Fruit fly (Drosophila melanogaster) whole organism, embryonic: ENCODE measurements around the gene CG31249.

Source experiments
- Abd-B ChIP-seq: fragments of 200-800 bp; sonication (Bioruptor generic); optimal IDR thresholded peaks from 2 replicates; lab custom pipeline; 2018; ENCODE audit warnings: missing biosample characterization, mild to moderate bottlenecking, missing genetic modification characterization, moderate library complexity
- B-H1 ChIP-seq: fragments of 200-800 bp; sonication (Bioruptor generic); IDR thresholded peaks from 3 replicates; pipeline ENCODE4 v1.3.6; 2022; ENCODE audit warnings: missing biosample characterization, missing genetic modification characterization
- B-H2 ChIP-seq: fragments of 200-800 bp; sonication (Bioruptor generic); optimal IDR thresholded peaks from 2 replicates; lab custom pipeline; 2018; ENCODE audit warnings: missing biosample characterization, mild to moderate bottlenecking, missing genetic modification characterization
- CG10274 ChIP-seq: fragments of 200-800 bp; sonication (Bioruptor generic); optimal IDR thresholded peaks from 3 replicates; lab custom pipeline; 2017; ENCODE audit warnings: missing biosample characterization, mild to moderate bottlenecking, missing genetic modification characterization
- CG10366 ChIP-seq: fragments of 200-800 bp; sonication (Bioruptor generic); IDR thresholded peaks from 2 replicates; pipeline ENCODE4 v1.3.6; 2022; ENCODE audit warnings: missing biosample characterization, missing genetic modification characterization
- CG12659 ChIP-seq: fragments of 200-800 bp; sonication (Bioruptor generic); optimal IDR thresholded peaks from 3 replicates; lab custom pipeline; 2017; ENCODE audit warnings: mild to moderate bottlenecking, missing biosample characterization, missing genetic modification reagents, missing genetic modification characterization
- CG13424 ChIP-seq: fragments of 200-800 bp; sonication (Bioruptor generic); optimal IDR thresholded peaks from 2 replicates; lab custom pipeline; 2019; ENCODE audit warnings: missing biosample characterization, mild to moderate bottlenecking, missing genetic modification characterization, moderate library complexity
- CG14965 ChIP-seq: fragments of 200-800 bp; sonication (Bioruptor generic); optimal IDR thresholded peaks from 2 replicates; lab custom pipeline; 2016; ENCODE audit warnings: missing biosample characterization, missing genetic modification characterization, borderline replicate concordance
- CG15479 ChIP-seq: fragments of 200-800 bp; sonication (Bioruptor generic); optimal IDR thresholded peaks from 3 replicates; lab custom pipeline; 2019; ENCODE audit warnings: missing biosample characterization, mild to moderate bottlenecking, missing genetic modification characterization, moderate library complexity
- CG16779 ChIP-seq: fragments of 200-800 bp; sonication (Bioruptor generic); IDR thresholded peaks from 2 replicates; pipeline ENCODE4 v1.3.6; 2022; ENCODE audit warnings: missing biosample characterization, missing genetic modification characterization
- CG17361 ChIP-seq: fragments of 200-800 bp; sonication (Bioruptor generic); IDR thresholded peaks from 3 replicates; pipeline ENCODE4 v1.3.6; 2022; ENCODE audit warnings: missing biosample characterization, missing genetic modification characterization
- CG18619 ChIP-seq: fragments of 200-800 bp; sonication (Bioruptor generic); optimal IDR thresholded peaks from 3 replicates; lab custom pipeline; 2017; ENCODE audit warnings: missing biosample characterization, mild to moderate bottlenecking, missing genetic modification characterization
- CG2712 ChIP-seq: fragments of 200-800 bp; optimal IDR thresholded peaks from 3 replicates; lab custom pipeline; 2019; ENCODE audit warnings: missing biosample characterization, mild to moderate bottlenecking, missing genetic modification characterization, moderate library complexity
- CG2875 ChIP-seq: fragments of 200-800 bp; sonication (Bioruptor generic); optimal IDR thresholded peaks from 2 replicates; lab custom pipeline; 2017; ENCODE audit warnings: missing biosample characterization, mild to moderate bottlenecking, missing genetic modification characterization, missing genetic modification reagents
- CG3995 ChIP-seq: fragments of 200-800 bp; sonication (Bioruptor generic); optimal IDR thresholded peaks from 3 replicates; lab custom pipeline; 2016; ENCODE audit warnings: missing biosample characterization, missing genetic modification characterization
- CG42726 ChIP-seq: fragments of 200-800 bp; sonication (Bioruptor generic); IDR thresholded peaks from 2 replicates; pipeline ENCODE4 v1.3.6; 2022; ENCODE audit warnings: missing biosample characterization, missing genetic modification characterization; ENCODE audit not compliant: partially characterized antibody
- CG43689 ChIP-seq: fragments of 200-800 bp; sonication (Bioruptor generic); IDR thresholded peaks from 2 replicates; pipeline ENCODE4 v1.3.6; 2022; ENCODE audit warnings: missing biosample characterization, missing genetic modification characterization
- CG9215 ChIP-seq: fragments of 200-800 bp; sonication (Bioruptor generic); IDR thresholded peaks from 2 replicates; pipeline ENCODE4 v1.3.6; 2022; ENCODE audit warnings: missing biosample characterization, missing genetic modification characterization
- CG9876 ChIP-seq: fragments of 200-800 bp; sonication (Bioruptor generic); optimal IDR thresholded peaks from 2 replicates; lab custom pipeline; 2016; ENCODE audit warnings: missing biosample characterization, missing genetic modification characterization
- CoRest ChIP-seq: fragments of 200-800 bp; sonication (Bioruptor generic); optimal IDR thresholded peaks from 3 replicates; lab custom pipeline; 2018; ENCODE audit warnings: missing biosample characterization, mild to moderate bottlenecking, missing genetic modification characterization, moderate library complexity
- Deaf1 ChIP-seq: fragments of 200-800 bp; optimal IDR thresholded peaks from 3 replicates; lab custom pipeline; 2019; ENCODE audit warnings: missing biosample characterization, mild to moderate bottlenecking, missing genetic modification characterization, moderate library complexity
- Fer2 ChIP-seq: fragments of 200-800 bp; sonication (Bioruptor generic); optimal IDR thresholded peaks from 2 replicates; lab custom pipeline; 2018; ENCODE audit warnings: missing biosample characterization, mild to moderate bottlenecking, missing genetic modification characterization, moderate library complexity
- MBD-R2 ChIP-seq: fragments of 200-800 bp; sonication (Bioruptor generic); IDR thresholded peaks from 2 replicates; pipeline ENCODE4 v1.3.6; 2022; ENCODE audit warnings: missing biosample characterization, missing genetic modification characterization
- Med ChIP-seq: fragments of 200-800 bp; sonication (Bioruptor generic); peaks from one replicate; lab custom pipeline; 2016; ENCODE audit warnings: missing biosample characterization, missing genetic modification characterization, mild to moderate bottlenecking, inconsistent platforms, moderate library complexity
- Oli ChIP-seq: fragments of 200-800 bp; sonication (Bioruptor generic); optimal IDR thresholded peaks from 2 replicates; lab custom pipeline; 2018; ENCODE audit warnings: missing biosample characterization, mild to moderate bottlenecking, missing genetic modification characterization, moderate library complexity
- PHDP ChIP-seq: fragments of 200-800 bp; sonication (Bioruptor generic); optimal IDR thresholded peaks from 3 replicates; lab custom pipeline; 2018; ENCODE audit warnings: missing biosample characterization, mild to moderate bottlenecking, missing genetic modification characterization, moderate library complexity
- Pdp1 ChIP-seq, 2 experiments: fragments of 200-800 bp; sonication (Bioruptor generic); optimal IDR thresholded peaks; 3 replicates each; lab custom pipeline; 2016; ENCODE audit warnings: missing biosample characterization in 2 of 2, missing genetic modification characterization in 2 of 2, mild to moderate bottlenecking in 1 of 2, moderate library complexity in 1 of 2
- Ssrp ChIP-seq: fragments of 200-800 bp; sonication (Bioruptor generic); optimal IDR thresholded peaks from 2 replicates; lab custom pipeline; 2018; ENCODE audit warnings: missing biosample characterization, mild to moderate bottlenecking, missing genetic modification characterization, moderate library complexity
- ac ChIP-seq: fragments of 200-800 bp; sonication (Bioruptor generic); optimal IDR thresholded peaks from 3 replicates; lab custom pipeline; 2017; ENCODE audit warnings: missing biosample characterization, mild to moderate bottlenecking, missing genetic modification characterization
- amos ChIP-seq: fragments of 200-800 bp; sonication (Bioruptor generic); IDR thresholded peaks from 2 replicates; pipeline ENCODE4 v1.3.6; 2022; ENCODE audit warnings: missing biosample characterization, missing genetic modification characterization; ENCODE audit not compliant: partially characterized antibody
- bbx ChIP-seq: fragments of 200-800 bp; sonication (Bioruptor generic); IDR thresholded peaks from 2 replicates; pipeline ENCODE4 v1.3.6; 2022; ENCODE audit warnings: missing biosample characterization, missing genetic modification characterization; ENCODE audit not compliant: partially characterized antibody
- bigmax ChIP-seq: fragments of 200-800 bp; sonication (Bioruptor generic); optimal IDR thresholded peaks from 2 replicates; lab custom pipeline; 2018; ENCODE audit warnings: missing biosample characterization, mild to moderate bottlenecking, missing genetic modification characterization
- bowl ChIP-seq: fragments of 200-800 bp; sonication (Bioruptor generic); IDR thresholded peaks from 2 replicates; pipeline ENCODE4 v1.3.6; 2022; ENCODE audit warnings: missing biosample characterization, missing genetic modification characterization
- ci ChIP-seq: fragments of 200-800 bp; sonication (Bioruptor generic); IDR thresholded peaks from 3 replicates; pipeline ENCODE4 v1.3.6; 2022; ENCODE audit warnings: missing biosample characterization, missing genetic modification characterization
- crol ChIP-seq: fragments of 200-800 bp; sonication (Bioruptor generic); IDR thresholded peaks from 2 replicates; pipeline ENCODE4 v1.3.6; 2022; ENCODE audit warnings: missing biosample characterization, missing genetic modification characterization
- dysf ChIP-seq: fragments of 200-800 bp; sonication (Bioruptor generic); IDR thresholded peaks from 3 replicates; pipeline ENCODE4 v1.3.6; 2022; ENCODE audit warnings: missing biosample characterization, missing genetic modification characterization
- esg ChIP-seq: fragments of 200-800 bp; sonication (Bioruptor generic); conservative IDR thresholded peaks from 2 replicates; pipeline ENCODE4 v1.3.6; 2022; ENCODE audit warnings: missing biosample characterization, missing genetic modification characterization
- ftz-f1 ChIP-seq: fragments of 200-800 bp; sonication (Bioruptor generic); optimal IDR thresholded peaks from 2 replicates; lab custom pipeline; 2016; ENCODE audit warnings: missing biosample characterization, missing genetic modification characterization
- grau ChIP-seq: fragments of 200-800 bp; optimal IDR thresholded peaks from 3 replicates; lab custom pipeline; 2019; ENCODE audit warnings: missing biosample characterization, mild to moderate bottlenecking, missing genetic modification characterization, moderate library complexity
- hbn ChIP-seq: fragments of 200-800 bp; sonication (Bioruptor generic); IDR thresholded peaks from 2 replicates; pipeline ENCODE4 v1.3.6; 2022; ENCODE audit warnings: missing biosample characterization, missing genetic modification characterization; ENCODE audit not compliant: partially characterized antibody
- jigr1 ChIP-seq: fragments of 200-800 bp; sonication (Bioruptor generic); IDR thresholded peaks from 3 replicates; pipeline ENCODE4 v1.3.6; 2022; ENCODE audit warnings: missing biosample characterization, missing genetic modification characterization
- kay ChIP-seq: fragments of 200-800 bp; sonication (Bioruptor generic); optimal IDR thresholded peaks from 2 replicates; lab custom pipeline; 2016; ENCODE audit warnings: missing biosample characterization, missing genetic modification characterization
- org-1 ChIP-seq: fragments of 200-800 bp; sonication (Bioruptor generic); optimal IDR thresholded peaks from 2 replicates; lab custom pipeline; 2017; ENCODE audit warnings: missing biosample characterization, missing genetic modification characterization
- ranshi ChIP-seq: fragments of 200-800 bp; sonication (Bioruptor generic); IDR thresholded peaks from 2 replicates; pipeline ENCODE4 v1.3.6; 2022; ENCODE audit warnings: missing biosample characterization, missing genetic modification characterization
- run ChIP-seq: fragments of 200-800 bp; sonication (Bioruptor generic); optimal IDR thresholded peaks from 3 replicates; lab custom pipeline; 2018; ENCODE audit warnings: missing biosample characterization, mild to moderate bottlenecking, missing genetic modification characterization
- slbo ChIP-seq: fragments of 200-800 bp; sonication (Bioruptor generic); IDR thresholded peaks from 2 replicates; pipeline ENCODE4 v1.3.6; 2022; ENCODE audit warnings: missing biosample characterization, missing genetic modification characterization
- sqz ChIP-seq: fragments of 200-800 bp; sonication (Bioruptor generic); optimal IDR thresholded peaks from 3 replicates; lab custom pipeline; 2018; ENCODE audit warnings: missing biosample characterization, mild to moderate bottlenecking, missing genetic modification characterization
- sr ChIP-seq: fragments of 200-800 bp; sonication (Bioruptor generic); IDR thresholded peaks from 3 replicates; pipeline ENCODE4 v1.3.6; 2022; ENCODE audit warnings: missing biosample characterization, missing genetic modification characterization
- tup ChIP-seq: fragments of 200-800 bp; sonication (Bioruptor generic); optimal IDR thresholded peaks from 2 replicates; lab custom pipeline; 2016; ENCODE audit warnings: missing biosample characterization, mild to moderate bottlenecking, missing genetic modification characterization, moderate library complexity
- yki ChIP-seq: fragments of >200 bp; optimal IDR thresholded peaks from 3 replicates; lab custom pipeline; 2018

The CG31249 gene

dm6 chr3R:17684854-17685253, 2.0 kb downstream of the CG31249 start, which contains the start of the genes CG31251 and CG31360 (continued):
- TF ChIP-seq PHDP (tag; lab: Kevin White, UChicago), result peak; percentile 3
- TF ChIP-seq bigmax (GFP tag; lab: Kevin White, UChicago), result no peak
- peak; percentile 72 for TF ChIP-seq amos
- peak; percentile 70; the same call in 1 of the 2 replicates for TF ChIP-seq MBD-R2 (GFP tag; lab: Robert Waterston, UW)
- no peak for TF ChIP-seq CG10274 (GFP tag; lab: Kevin White, UChicago)
- TF ChIP-seq bbx, result peak; percentile 73
- TF ChIP-seq Med, result peak; percentile 31
- TF ChIP-seq CoRest (tag; lab: Kevin White, UChicago), result peak; percentile 29
- no peak for TF ChIP-seq Ssrp (tag; lab: Kevin White, UChicago)
- TF ChIP-seq Pdp1 (GFP tag; optimal IDR thresholded peaks at IDR 0.05; lab: Kevin White, UChicago), result no peak
- TF ChIP-seq CG12659, result peak; percentile 51
- TF ChIP-seq CG9876 (GFP tag; lab: Kevin White, UChicago), result no peak
- no peak for TF ChIP-seq CG14965 (GFP tag; lab: Kevin White, UChicago)
- TF ChIP-seq CG42726 (GFP tag; lab: Robert Waterston, UW), result 0 out of 2 replicates have a peak, but pooled peaks have one; percentile 3
- no peak for TF ChIP-seq ftz-f1 (GFP tag; lab: Kevin White, UChicago)
- TF ChIP-seq CG3995, result peak; percentile 59
- TF ChIP-seq, all 482 proteins: peak for 66

- TF ChIP-seq CG16779 (GFP tag; lab: Robert Waterston, UW) (no peak), CG18619 (GFP tag; lab: Kevin White, UChicago) (no peak), Deaf1 (tag; lab: Kevin White, UChicago) (no peak), slbo (GFP tag; lab: Robert Waterston, UW) (no peak), jigr1 (GFP tag; lab: Robert Waterston, UW) (no peak), B-H1 (no peak), B-H2 (GFP tag; lab: Kevin White, UChicago) (no peak), kay (GFP tag; lab: Kevin White, UChicago) (peak; percentile 75), ranshi (GFP tag; lab: Robert Waterston, UW) (no peak), sr (GFP tag; lab: Robert Waterston, UW) (no peak), ci (GFP tag; lab: Robert Waterston, UW) (no peak), ac (GFP tag; lab: Kevin White, UChicago) (no peak), dysf (GFP tag; lab: Robert Waterston, UW) (no peak), run (no peak), sqz (GFP tag; lab: Kevin White, UChicago) (no peak), CG15479 (GFP tag; lab: Kevin White, UChicago) (no peak), yki (lab: Kevin White, UChicago) (no peak), CG13424 (tag; lab: Kevin White, UChicago) (peak; percentile 45), Fer2 (tag; lab: Kevin White, UChicago) (no peak), CG9215 (no peak), CG43689 (GFP tag; lab: Robert Waterston, UW) (no peak), esg (GFP tag; lab: Robert Waterston, UW) (no peak), tup (no peak), org-1 (GFP tag; lab: Kevin White, UChicago) (no peak), CG10274 (GFP tag; lab: Kevin White, UChicago) (no peak), CG2875 (GFP tag; lab: Kevin White, UChicago) (no peak), CG2712 (tag; lab: Kevin White, UChicago) (peak; percentile 59), bowl (GFP tag; lab: Robert Waterston, UW) (no peak), Oli (tag; lab: Kevin White, UChicago) (no peak), CG17361 (GFP tag; lab: Robert Waterston, UW) (no peak), grau (peak; percentile 29), hbn (GFP tag; lab: Robert Waterston, UW) (no peak), CG10366 (GFP tag; lab: Robert Waterston, UW) (no peak), crol (GFP tag; lab: Robert Waterston, UW) (no peak), Med (peak; percentile 91), Abd-B (GFP tag; lab: Kevin White, UChicago) (no peak)
These were observed 4.6 kb downstream of the CG31249 start, which contains the start of the genes alt and CG7655 for dm6 chr3R:17682244-17682773. alt (minus strand) TSS chr3R:17682515. CG7655 (plus strand) TSS chr3R:17682669.
